Worm (Caenorhabditis elegans): ENCODE results near the gene mrck-1.

mrck-1 gene

ce11 chrV:6239855-6240254 lies 27.2 kb downstream of the mrck-1 start:
- TF ChIP-seq mls-2 (tag; optimal IDR thresholded peaks at IDR 0.05), result no peak
- TF ChIP-seq nhr-237 (tag; optimal IDR thresholded peaks at IDR 0.05), result no peak
- no peak for TF ChIP-seq ceh-43 (GFP tag; optimal IDR thresholded peaks at IDR 0.05)
- TF ChIP-seq drap-1 (GFP tag; optimal IDR thresholded peaks at IDR 0.05), result no peak
- TF ChIP-seq tbx-8 (GFP tag; optimal IDR thresholded peaks at IDR 0.05), result no peak
- TF ChIP-seq ces-1 (GFP tag; optimal IDR thresholded peaks at IDR 0.05), result no peak
- TF ChIP-seq lin-32 (GFP tag; optimal IDR thresholded peaks at IDR 0.05), result no peak
- TF ChIP-seq unc-62 (GFP tag; optimal IDR thresholded peaks at IDR 0.05), result no peak
- no peak for TF ChIP-seq lin-13 (tag; optimal IDR thresholded peaks at IDR 0.05)
- TF ChIP-seq nhr-76 (tag; optimal IDR thresholded peaks at IDR 0.05), result no peak
- TF ChIP-seq pha-4 (tag; optimal IDR thresholded peaks at IDR 0.05), result no peak
- no peak for TF ChIP-seq nhr-28 (tag; optimal IDR thresholded peaks at IDR 0.05)

- TF ChIP-seq nhr-76 (tag; optimal IDR thresholded peaks at IDR 0.05) (no peak), tbx-8 (GFP tag; optimal IDR thresholded peaks at IDR 0.05) (no peak), ceh-43 (GFP tag; optimal IDR thresholded peaks at IDR 0.05) (no peak), unc-39 (tag; optimal IDR thresholded peaks at IDR 0.05) (no peak), elt-3 (tag; optimal IDR thresholded peaks at IDR 0.05) (no peak)
Measured at ce11 chrV:6238347-6238746, 28.7 kb downstream of the mrck-1 start.

- TF ChIP-seq bed-3 (GFP tag; optimal IDR thresholded peaks at IDR 0.05) (no peak), lsy-2 (tag; optimal IDR thresholded peaks at IDR 0.05) (no peak), sptf-1 (tag; optimal IDR thresholded peaks at IDR 0.05) (no peak), blmp-1 (tag; optimal IDR thresholded peaks at IDR 0.05) (no peak), lin-13 (tag; optimal IDR thresholded peaks at IDR 0.05) (no peak), elt-3 (tag; optimal IDR thresholded peaks at IDR 0.05) (no peak), ham-2 (GFP tag; optimal IDR thresholded peaks at IDR 0.05) (no peak), sem-2 (GFP tag; optimal IDR thresholded peaks at IDR 0.05) (no peak), mab-5 (tag; optimal IDR thresholded peaks at IDR 0.05) (no peak), unc-62 (GFP tag; optimal IDR thresholded peaks at IDR 0.05) (no peak), mep-1 (tag; optimal IDR thresholded peaks at IDR 0.05) (no peak)
Measured at ce11 chrV:6234876-6235275, 32.2 kb downstream of the mrck-1 start, which contains the start of gene K08B12.3. Gene K08B12.3 (plus strand): TSS chrV:6235176.

- TF ChIP-seq ces-1 (GFP tag; optimal IDR thresholded peaks at IDR 0.05), result peak; percentile 46
- no peak for TF ChIP-seq zip-8 (tag; optimal IDR thresholded peaks at IDR 0.05)
- TF ChIP-seq nhr-28 (tag; optimal IDR thresholded peaks at IDR 0.05), result no peak
- no peak for TF ChIP-seq unc-62 (GFP tag; optimal IDR thresholded peaks at IDR 0.05)
- TF ChIP-seq snpc-4 (tag; optimal IDR thresholded peaks at IDR 0.05), result no peak
- no peak for TF ChIP-seq M03D4.4 (tag; optimal IDR thresholded peaks at IDR 0.05)
- TF ChIP-seq unc-120 (tag; optimal IDR thresholded peaks at IDR 0.05; ENCODE audit: poor library complexity, severe bottlenecking), result no peak
- TF ChIP-seq blmp-1 (tag; optimal IDR thresholded peaks at IDR 0.05), result no peak
- no peak for TF ChIP-seq mab-5 (tag; optimal IDR thresholded peaks at IDR 0.05)
- TF ChIP-seq lsy-2 (tag; optimal IDR thresholded peaks at IDR 0.05), result no peak
- TF ChIP-seq tbx-8 (GFP tag; optimal IDR thresholded peaks at IDR 0.05), result no peak
- no peak for TF ChIP-seq mls-2 (tag; optimal IDR thresholded peaks at IDR 0.05)
- TF ChIP-seq sem-2 (GFP tag; optimal IDR thresholded peaks at IDR 0.05), result no peak
- no peak for TF ChIP-seq lin-13 (tag; optimal IDR thresholded peaks at IDR 0.05)
- TF ChIP-seq pha-4 (tag; optimal IDR thresholded peaks at IDR 0.05), result no peak
- TF ChIP-seq bed-3 (GFP tag; optimal IDR thresholded peaks at IDR 0.05), result no peak
- no peak for TF ChIP-seq ztf-11 (tag; optimal IDR thresholded peaks at IDR 0.05)
- TF ChIP-seq cnd-1 (tag; optimal IDR thresholded peaks at IDR 0.05), result peak; percentile 19
- TF ChIP-seq ham-2 (GFP tag; optimal IDR thresholded peaks at IDR 0.05), result no peak
- TF ChIP-seq nhr-2 (tag; optimal IDR thresholded peaks at IDR 0.05), result peak; percentile 95
- no peak for TF ChIP-seq elt-3 (tag; optimal IDR thresholded peaks at IDR 0.05)
- TF ChIP-seq elt-1 (tag; optimal IDR thresholded peaks at IDR 0.05; ENCODE audit: borderline replicate concordance, insufficient read depth), result no peak
- no peak for TF ChIP-seq nhr-12 (tag; optimal IDR thresholded peaks at IDR 0.05)
- TF ChIP-seq hlh-1 (tag; optimal IDR thresholded peaks at IDR 0.05), result no peak
- no peak for TF ChIP-seq ceh-39 (tag; optimal IDR thresholded peaks at IDR 0.05)
Measured at ce11 chrV:6233952-6234351, 33.1 kb downstream of the mrck-1 start.

ce11 chrV:6232886-6233285 lies 34.2 kb downstream of the mrck-1 start:
- TF ChIP-seq unc-39 (tag; optimal IDR thresholded peaks at IDR 0.05) (no peak), nhr-12 (tag; optimal IDR thresholded peaks at IDR 0.05) (no peak), elt-1 (tag; optimal IDR thresholded peaks at IDR 0.05; ENCODE audit: borderline replicate concordance, insufficient read depth) (peak; percentile 87), unc-62 (GFP tag; optimal IDR thresholded peaks at IDR 0.05) (no peak), ces-1 (GFP tag; optimal IDR thresholded peaks at IDR 0.05) (peak; percentile 35), lin-13 (tag; optimal IDR thresholded peaks at IDR 0.05) (no peak), nhr-28 (tag; optimal IDR thresholded peaks at IDR 0.05) (no peak), ham-2 (GFP tag; optimal IDR thresholded peaks at IDR 0.05) (no peak)
